Fruit fly (Drosophila melanogaster): ENCODE results near the gene Gr28b.

The Gr28b gene

dm6 chr2L:7452093-7452492 is 10.0 kb downstream of the Gr28b start (continued):
- peak; percentile 55; the same call in 1 of the 2 replicates for TF ChIP-seq CG13287 (GFP tag; IDR thresholded peaks at IDR 0.05; ENCODE audit: partially characterized antibody)
- TF ChIP-seq zen2 (GFP tag; IDR thresholded peaks at IDR 0.05; ENCODE audit: partially characterized antibody) = peak; percentile 47; the same call in 1 of the 3 replicates
- peak; percentile 97 for TF ChIP-seq CG18011 (GFP tag; optimal IDR thresholded peaks at IDR 0.05)
- no peak for TF ChIP-seq ems (GFP tag; optimal IDR thresholded peaks at IDR 0.05)
- TF ChIP-seq mam (GFP tag; optimal IDR thresholded peaks at IDR 0.05) = no peak
- peak; percentile 75 for TF ChIP-seq Dp (GFP tag; optimal IDR thresholded peaks at IDR 0.05)
- TF ChIP-seq vnd (GFP tag; IDR thresholded peaks at IDR 0.05; ENCODE audit: partially characterized antibody) = 0 out of 3 replicates have a peak, but pooled peaks have one; percentile 35
- 0 out of 2 replicates have a peak, but pooled peaks have one; percentile 25 for TF ChIP-seq amos (GFP tag; IDR thresholded peaks at IDR 0.05; ENCODE audit: partially characterized antibody)
- peak; percentile 38; the same call in 1 of the 3 replicates for TF ChIP-seq ase (GFP tag; IDR thresholded peaks at IDR 0.05)
- TF ChIP-seq bcd (GFP tag; optimal IDR thresholded peaks at IDR 0.05) = peak; percentile 13
- 0 out of 2 replicates have a peak, but pooled peaks have one; percentile 19 for TF ChIP-seq CG7372 (GFP tag; IDR thresholded peaks at IDR 0.05)
- TF ChIP-seq CG2199 (GFP tag; IDR thresholded peaks at IDR 0.05) = peak; percentile 82
- peak; percentile 31; the same call in 2 of the 3 replicates for TF ChIP-seq CG11456 (GFP tag; IDR thresholded peaks at IDR 0.05)
- peak; percentile 20; the same call in 1 of the 2 replicates for TF ChIP-seq CG14441 (GFP tag; IDR thresholded peaks at IDR 0.05)
- no peak for TF ChIP-seq jumu (GFP tag; optimal IDR thresholded peaks at IDR 0.05)
- TF ChIP-seq bowl (GFP tag; IDR thresholded peaks at IDR 0.05) = no peak
- TF ChIP-seq CG42726 (GFP tag; IDR thresholded peaks at IDR 0.05; ENCODE audit: partially characterized antibody) = peak; percentile 46; the same call in 1 of the 2 replicates
- TF ChIP-seq fru (optimal IDR thresholded peaks at IDR 0.05) = no peak
- 0 out of 3 replicates have a peak, but pooled peaks have one; percentile 36 for TF ChIP-seq otp (GFP tag; IDR thresholded peaks at IDR 0.05)
- TF ChIP-seq CG6791 (GFP tag; IDR thresholded peaks at IDR 0.05; ENCODE audit: partially characterized antibody) = peak; percentile 73
- no peak for TF ChIP-seq maf-S (GFP tag; optimal IDR thresholded peaks at IDR 0.05)
- TF ChIP-seq CG32532 (GFP tag; IDR thresholded peaks at IDR 0.05) = no peak
- TF ChIP-seq Myb (GFP tag; optimal IDR thresholded peaks at IDR 0.05) = peak; percentile 71
- peak; percentile 1 for TF ChIP-seq CG12659 (GFP tag; optimal IDR thresholded peaks at IDR 0.05)
- no peak for TF ChIP-seq Atf6 (GFP tag; IDR thresholded peaks at IDR 0.05)
- peak; percentile 62 for TF ChIP-seq Bgb (GFP tag; IDR thresholded peaks at IDR 0.05; ENCODE audit: partially characterized antibody)
- TF ChIP-seq pzg (GFP tag; optimal IDR thresholded peaks at IDR 0.05) = peak; percentile 25
- TF ChIP-seq CG9437 (GFP tag; optimal IDR thresholded peaks at IDR 0.05) = peak; percentile 99
- peak; percentile 15 for TF ChIP-seq Jarid2 (GFP tag; optimal IDR thresholded peaks at IDR 0.05)
- TF ChIP-seq Opbp (GFP tag; IDR thresholded peaks at IDR 0.05; ENCODE audit: partially characterized antibody) = peak; percentile 19; the same call in 1 of the 3 replicates
- 0 out of 2 replicates have a peak, but pooled peaks have one; percentile 47 for TF ChIP-seq MBD-R2 (GFP tag; IDR thresholded peaks at IDR 0.05)
- no peak for TF ChIP-seq CG6813 (GFP tag; optimal IDR thresholded peaks at IDR 0.05)
- no peak for TF ChIP-seq CG9876 (GFP tag; optimal IDR thresholded peaks at IDR 0.05)
- TF ChIP-seq Fer3 (tag; optimal IDR thresholded peaks at IDR 0.05) = no peak
- TF ChIP-seq exex (tag; optimal IDR thresholded peaks at IDR 0.05) = no peak
- TF ChIP-seq knrl (GFP tag; IDR thresholded peaks at IDR 0.05; ENCODE audit: partially characterized antibody) = peak; percentile 37; the same call in 2 of the 3 replicates

dm6 chr2L:7450966-7451365 is 11.1 kb downstream of the Gr28b start, which contains the start of gene santa-maria:
TSS of gene santa-maria (minus strand) at chr2L:7451244.
- TF ChIP-seq CG18599 (GFP tag; optimal IDR thresholded peaks at IDR 0.05) (no peak), NFAT (GFP tag; IDR thresholded peaks at IDR 0.05) (0 out of 2 replicates have a peak, but pooled peaks have one; percentile 19)
